Worm (Caenorhabditis elegans): ENCODE measurements around the gene Y61A9LA.12.

Gene Y61A9LA.12

DNA sequence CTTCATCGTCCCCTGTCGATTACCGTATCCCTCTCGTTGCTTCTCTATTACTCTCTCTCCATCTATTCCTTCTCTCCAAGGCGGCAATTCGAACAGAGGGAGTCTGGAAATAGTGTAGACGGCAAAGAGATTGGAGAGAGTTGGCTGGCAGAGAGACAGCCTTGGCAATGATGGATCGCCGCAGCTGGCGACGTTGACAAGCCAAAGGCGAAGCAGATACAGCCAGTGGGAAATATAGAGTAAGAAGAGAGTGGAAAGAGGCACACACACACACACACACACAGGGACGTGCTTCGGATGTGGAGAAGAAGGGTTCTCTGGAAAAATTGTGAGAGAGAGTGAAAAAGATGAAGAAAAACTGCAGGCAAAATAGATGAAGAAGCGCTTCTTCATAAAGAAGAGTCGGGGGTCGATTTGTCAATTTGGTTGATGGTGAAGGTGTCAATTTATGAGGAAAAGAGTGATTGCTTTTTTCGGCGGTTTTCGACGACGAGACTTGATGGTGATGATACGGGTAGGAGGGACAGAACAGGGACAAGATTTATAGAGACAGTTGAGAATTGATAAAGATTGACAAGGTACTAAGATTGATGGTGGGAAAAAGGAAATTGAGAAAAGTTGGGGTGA is 45.7 kb upstream of the Y61A9LA.12 start (continued):
- TF ChIP-seq daf-8 (GFP tag; IDR thresholded peaks at IDR 0.05), result no peak
- TF ChIP-seq mep-1 (tag; optimal IDR thresholded peaks at IDR 0.05), result peak; percentile 76
- no peak for TF ChIP-seq F49E8.2 (tag; optimal IDR thresholded peaks at IDR 0.05; ENCODE audit: borderline replicate concordance)
- peak; percentile 64 for TF ChIP-seq nhr-28 (tag; optimal IDR thresholded peaks at IDR 0.05)
- no peak for TF ChIP-seq zfp-3 (GFP tag; conservative IDR thresholded peaks at IDR 0.05)
- TF ChIP-seq lin-39 (tag; optimal IDR thresholded peaks at IDR 0.05), result peak; percentile 89
- TF ChIP-seq aly-2 (tag; optimal IDR thresholded peaks at IDR 0.05), result no peak
- TF ChIP-seq T20F7.1 (GFP tag; optimal IDR thresholded peaks at IDR 0.05), result no peak
- peak; percentile 65 for TF ChIP-seq hlh-30 (tag; optimal IDR thresholded peaks at IDR 0.05; ENCODE audit: insufficient read depth)
- peak; percentile 50 for TF ChIP-seq F37D6.2 (tag; optimal IDR thresholded peaks at IDR 0.05)
- TF ChIP-seq spr-1 (tag; optimal IDR thresholded peaks at IDR 0.05), result peak; percentile 18
- no peak for TF ChIP-seq cey-2 (tag; optimal IDR thresholded peaks at IDR 0.05; ENCODE audit: borderline replicate concordance, insufficient read depth)
- TF ChIP-seq hlh-11 (tag; optimal IDR thresholded peaks at IDR 0.05), result peak; percentile 86
- no peak for TF ChIP-seq nhr-77 (tag; optimal IDR thresholded peaks at IDR 0.05)
- TF ChIP-seq F26F4.8 (GFP tag; conservative IDR thresholded peaks at IDR 0.05), result 0 out of 2 replicates have a peak, but pooled peaks have one; percentile 3
- no peak for TF ChIP-seq Y75B8A.6 (GFP tag; IDR thresholded peaks at IDR 0.05)
- TF ChIP-seq unc-130 (GFP tag; optimal IDR thresholded peaks at IDR 0.05), result no peak
- peak; percentile 35 for TF ChIP-seq set-16 (GFP tag; IDR thresholded peaks at IDR 0.05)
- no peak for TF ChIP-seq unc-39 (tag; optimal IDR thresholded peaks at IDR 0.05)
- TF ChIP-seq ceh-32 (tag; optimal IDR thresholded peaks at IDR 0.05; ENCODE audit: poor library complexity), result no peak
- 0 out of 4 replicates have a peak, but pooled peaks of 1 of the 2 experiments have one; percentile 60 for TF ChIP-seq madf-5 (GFP tag; IDR thresholded peaks at IDR 0.05)
- TF ChIP-seq unc-62 (GFP tag; optimal IDR thresholded peaks at IDR 0.05 in 1 of 2), result peak in 1 of 2 experiments; percentile 100
- peak; percentile 100 for TF ChIP-seq unc-62 (tag; optimal IDR thresholded peaks at IDR 0.05)
- no peak for TF ChIP-seq F10B5.3 (tag; optimal IDR thresholded peaks at IDR 0.05)
- TF ChIP-seq nhr-102 (tag; optimal IDR thresholded peaks at IDR 0.05), result peak; percentile 1
- TF ChIP-seq lir-3 (tag; optimal IDR thresholded peaks at IDR 0.05), result no peak
- peak in 1 of 2 experiments; percentile 65 for TF ChIP-seq daf-16 (GFP tag; optimal IDR thresholded peaks at IDR 0.05)
- no peak for TF ChIP-seq daf-16 (tag; optimal IDR thresholded peaks at IDR 0.05)
- no peak for TF ChIP-seq nhr-111 (GFP tag; optimal IDR thresholded peaks at IDR 0.05)
- peak in 1 of 2 experiments; percentile 71 for TF ChIP-seq hif-1 (tag; optimal IDR thresholded peaks at IDR 0.05)
- TF ChIP-seq hmg-1.1 (GFP tag; IDR thresholded peaks at IDR 0.05), result peak; percentile 71
- TF ChIP-seq fkh-10 (GFP tag; optimal IDR thresholded peaks at IDR 0.05), result peak; percentile 11
- peak; percentile 62 for TF ChIP-seq nhr-11 (tag; optimal IDR thresholded peaks at IDR 0.05)
- no peak for TF ChIP-seq zfp-2 (tag; optimal IDR thresholded peaks at IDR 0.05)
- TF ChIP-seq ceh-62 (tag; optimal IDR thresholded peaks at IDR 0.05), result no peak
- peak; percentile 35 for TF ChIP-seq nhr-25 (tag; optimal IDR thresholded peaks at IDR 0.05; ENCODE audit: borderline replicate concordance, insufficient read depth)
- no peak for TF ChIP-seq sdz-12 (GFP tag; optimal IDR thresholded peaks at IDR 0.05)
- TF ChIP-seq zip-2 (tag; optimal IDR thresholded peaks at IDR 0.05), result no peak
- no peak for TF ChIP-seq zip-11 (GFP tag; IDR thresholded peaks at IDR 0.05)
- TF ChIP-seq aha-1 (tag), result peak; percentile 88
- no peak for TF ChIP-seq nhr-10 (tag; optimal IDR thresholded peaks at IDR 0.05)
- peak; percentile 23 for TF ChIP-seq mes-2 (tag; optimal IDR thresholded peaks at IDR 0.05; ENCODE audit: poor library complexity, severe bottlenecking)
- peak; percentile 78 for TF ChIP-seq rbr-2 (tag; optimal IDR thresholded peaks at IDR 0.05)
- TF ChIP-seq ztf-7 (tag; optimal IDR thresholded peaks at IDR 0.05), result peak; percentile 7
- TF ChIP-seq egl-43 (GFP tag; IDR thresholded peaks at IDR 0.05), result no peak
- peak; percentile 4 for TF ChIP-seq nhr-6 (tag; optimal IDR thresholded peaks at IDR 0.05)
